Fruit fly (Drosophila melanogaster) whole organism, embryonic: ENCODE results near the gene Surf1.

Source experiments
- ATbp ChIP-seq: fragments of 200-800 bp; sonication (Bioruptor generic); optimal IDR thresholded peaks from 2 replicates; lab custom pipeline; 2017; ENCODE audit warnings: missing biosample characterization, mild to moderate bottlenecking, missing genetic modification characterization, missing genetic modification reagents
- Asciz ChIP-seq: fragments of 200-800 bp; sonication (Bioruptor generic); optimal IDR thresholded peaks from 2 replicates; lab custom pipeline; 2017; ENCODE audit warnings: missing biosample characterization, mild to moderate bottlenecking, missing genetic modification characterization, missing genetic modification reagents
- CG10274 ChIP-seq: fragments of 200-800 bp; sonication (Bioruptor generic); optimal IDR thresholded peaks from 3 replicates; lab custom pipeline; 2017; ENCODE audit warnings: missing biosample characterization, mild to moderate bottlenecking, missing genetic modification characterization
- CG10431 ChIP-seq: fragments of 200-800 bp; sonication (Bioruptor generic); optimal IDR thresholded peaks from 3 replicates; lab custom pipeline; 2018; ENCODE audit warnings: missing biosample characterization, mild to moderate bottlenecking, missing genetic modification characterization
- CG12236 ChIP-seq: fragments of 200-800 bp; sonication (Bioruptor generic); optimal IDR thresholded peaks from 2 replicates; lab custom pipeline; 2016; ENCODE audit warnings: missing biosample characterization, missing genetic modification characterization
- CG14050 ChIP-seq: fragments of 200-800 bp; sonication (Bioruptor generic); IDR thresholded peaks from 3 replicates; pipeline ENCODE4 v1.3.6; 2022; ENCODE audit warnings: missing biosample characterization, missing genetic modification characterization
- CG15269 ChIP-seq: fragments of 200-800 bp; sonication (Bioruptor generic); optimal IDR thresholded peaks from 2 replicates; lab custom pipeline; 2018; ENCODE audit warnings: missing biosample characterization, mild to moderate bottlenecking, missing genetic modification characterization, moderate library complexity
- CG17186 ChIP-seq: fragments of 200-800 bp; sonication (Bioruptor generic); optimal IDR thresholded peaks from 3 replicates; lab custom pipeline; 2017; ENCODE audit warnings: missing biosample characterization, missing genetic modification reagents, missing genetic modification characterization
- CG17328 ChIP-seq: fragments of 200-800 bp; sonication (Bioruptor generic); IDR thresholded peaks from 2 replicates; pipeline ENCODE4 v1.3.6; 2022; ENCODE audit warnings: missing biosample characterization, missing genetic modification characterization
- CG17829 ChIP-seq: fragments of 200-800 bp; optimal IDR thresholded peaks from 2 replicates; lab custom pipeline; 2019; ENCODE audit warnings: missing biosample characterization, mild to moderate bottlenecking, missing genetic modification characterization, moderate library complexity
- CG2678 ChIP-seq: fragments of 200-800 bp; sonication (Bioruptor generic); optimal IDR thresholded peaks from 3 replicates; lab custom pipeline; 2019; ENCODE audit warnings: missing biosample characterization, mild to moderate bottlenecking, missing genetic modification characterization, moderate library complexity
- CG4404 ChIP-seq: fragments of 200-800 bp; sonication (Bioruptor generic); IDR thresholded peaks from 2 replicates; pipeline ENCODE4 v1.3.6; 2022; ENCODE audit warnings: missing biosample characterization, missing genetic modification characterization
- CG4424 ChIP-seq: fragments of 200-800 bp; sonication (Bioruptor generic); optimal IDR thresholded peaks from 3 replicates; lab custom pipeline; 2016; ENCODE audit warnings: missing biosample characterization, missing genetic modification characterization
- CG6813 ChIP-seq: fragments of 200-800 bp; sonication (Bioruptor generic); optimal IDR thresholded peaks from 2 replicates; lab custom pipeline; 2017; ENCODE audit warnings: missing biosample characterization, missing genetic modification characterization, mild to moderate bottlenecking, moderate library complexity, missing genetic modification reagents
- CG8765 ChIP-seq: fragments of 200-800 bp; sonication (Bioruptor generic); IDR thresholded peaks from 2 replicates; pipeline ENCODE4 v1.3.6; 2022; ENCODE audit warnings: missing biosample characterization, missing genetic modification characterization
- CG8924 ChIP-seq: fragments of 200-800 bp; optimal IDR thresholded peaks from 3 replicates; lab custom pipeline; 2019; ENCODE audit warnings: missing biosample characterization, mild to moderate bottlenecking, missing genetic modification characterization, moderate library complexity
- CG9215 ChIP-seq: fragments of 200-800 bp; sonication (Bioruptor generic); IDR thresholded peaks from 2 replicates; pipeline ENCODE4 v1.3.6; 2022; ENCODE audit warnings: missing biosample characterization, missing genetic modification characterization
- CG9727 ChIP-seq: fragments of 200-800 bp; sonication (Bioruptor generic); optimal IDR thresholded peaks from 3 replicates; lab custom pipeline; 2017; ENCODE audit warnings: missing biosample characterization, mild to moderate bottlenecking, missing genetic modification characterization
- CG9817 ChIP-seq: fragments of 200-800 bp; sonication (Bioruptor generic); optimal IDR thresholded peaks from 2 replicates; lab custom pipeline; 2018; ENCODE audit warnings: missing biosample characterization, mild to moderate bottlenecking, missing genetic modification characterization, moderate library complexity
- CG9876 ChIP-seq: fragments of 200-800 bp; sonication (Bioruptor generic); optimal IDR thresholded peaks from 2 replicates; lab custom pipeline; 2016; ENCODE audit warnings: missing biosample characterization, missing genetic modification characterization
- Dfd ChIP-seq, 2 experiments: fragments of >200 bp; optimal IDR thresholded peaks; 2 replicates each; lab custom pipeline; 2017; ENCODE audit warnings: missing biosample characterization in 2 of 2, missing genetic modification characterization in 2 of 2
- Dll ChIP-seq: fragments of 200-800 bp; sonication (Bioruptor generic); IDR thresholded peaks from 4 replicates; pipeline ENCODE4 v1.3.6; 2022; ENCODE audit warnings: missing biosample characterization, missing genetic modification characterization; ENCODE audit not compliant: partially characterized antibody
- Dp ChIP-seq: fragments of 200-800 bp; sonication (Bioruptor generic); optimal IDR thresholded peaks from 2 replicates; lab custom pipeline; 2018; ENCODE audit warnings: missing biosample characterization, mild to moderate bottlenecking, missing genetic modification characterization, moderate library complexity
- HmgZ ChIP-seq: fragments of 200-800 bp; sonication (Bioruptor generic); optimal IDR thresholded peaks from 2 replicates; lab custom pipeline; 2018; ENCODE audit warnings: missing biosample characterization, mild to moderate bottlenecking, missing genetic modification characterization
- MBD-R2 ChIP-seq: fragments of 200-800 bp; sonication (Bioruptor generic); IDR thresholded peaks from 2 replicates; pipeline ENCODE4 v1.3.6; 2022; ENCODE audit warnings: missing biosample characterization, missing genetic modification characterization
- NC2α ChIP-seq: fragments of 200-800 bp; sonication (Bioruptor generic); optimal IDR thresholded peaks from 2 replicates; lab custom pipeline; 2016; ENCODE audit warnings: missing biosample characterization, missing genetic modification characterization
- Poxn ChIP-seq: fragments of 200-800 bp; sonication (Bioruptor generic); IDR thresholded peaks from 2 replicates; pipeline ENCODE4 v1.3.6; 2022; ENCODE audit warnings: missing biosample characterization, missing genetic modification characterization
- Six4 ChIP-seq: fragments of 200-800 bp; sonication (Bioruptor generic); optimal IDR thresholded peaks from 2 replicates; lab custom pipeline; 2016; ENCODE audit warnings: missing biosample characterization, missing genetic modification characterization
- TFAM ChIP-seq: fragments of 200-800 bp; sonication (Bioruptor generic); optimal IDR thresholded peaks from 2 replicates; lab custom pipeline; 2017; ENCODE audit warnings: missing biosample characterization, missing genetic modification characterization, inconsistent platforms
- Vsx1 ChIP-seq: fragments of 200-800 bp; sonication (Bioruptor generic); optimal IDR thresholded peaks from 2 replicates; lab custom pipeline; 2017; ENCODE audit warnings: missing biosample characterization, mild to moderate bottlenecking, missing genetic modification characterization, missing genetic modification reagents
- abd-A ChIP-seq: fragments of 200-800 bp; sonication (Bioruptor generic); optimal IDR thresholded peaks from 3 replicates; lab custom pipeline; 2019; ENCODE audit warnings: missing biosample characterization, mild to moderate bottlenecking, missing genetic modification characterization, moderate library complexity
- al ChIP-seq: fragments of 200-800 bp; sonication (Bioruptor generic); IDR thresholded peaks from 2 replicates; pipeline ENCODE4 v1.3.6; 2022; ENCODE audit warnings: missing biosample characterization, missing genetic modification characterization
- br ChIP-seq: fragments of >200 bp; optimal IDR thresholded peaks from 2 replicates; lab custom pipeline; 2017
- dysf ChIP-seq: fragments of 200-800 bp; sonication (Bioruptor generic); IDR thresholded peaks from 3 replicates; pipeline ENCODE4 v1.3.6; 2022; ENCODE audit warnings: missing biosample characterization, missing genetic modification characterization
- emc ChIP-seq: fragments of 200-800 bp; sonication (Bioruptor generic); optimal IDR thresholded peaks from 2 replicates; lab custom pipeline; 2016; ENCODE audit warnings: missing biosample characterization, missing genetic modification characterization
- fd102C ChIP-seq: fragments of 200-800 bp; sonication (Bioruptor generic); optimal IDR thresholded peaks from 2 replicates; lab custom pipeline; 2018; ENCODE audit warnings: missing biosample characterization, mild to moderate bottlenecking, missing genetic modification characterization, moderate library complexity
- fru ChIP-seq: fragments of >200 bp; optimal IDR thresholded peaks from 2 replicates; lab custom pipeline; 2017
- h ChIP-seq: fragments of >200 bp; optimal IDR thresholded peaks from 2 replicates; lab custom pipeline; 2017
- knrl ChIP-seq: fragments of 200-800 bp; sonication (Bioruptor generic); IDR thresholded peaks from 3 replicates; pipeline ENCODE4 v1.3.6; 2022; ENCODE audit warnings: missing biosample characterization, missing genetic modification characterization; ENCODE audit not compliant: partially characterized antibody
- lab ChIP-seq: fragments of 200-800 bp; sonication (Bioruptor generic); optimal IDR thresholded peaks from 3 replicates; lab custom pipeline; 2017; ENCODE audit warnings: missing biosample characterization, missing genetic modification characterization, mild to moderate bottlenecking, moderate library complexity, missing genetic modification reagents
- lilli ChIP-seq: fragments of 200-800 bp; sonication (Bioruptor generic); optimal IDR thresholded peaks from 3 replicates; lab custom pipeline; 2016; ENCODE audit warnings: missing biosample characterization, missing genetic modification characterization
- mam ChIP-seq: fragments of 200-800 bp; sonication (Bioruptor generic); optimal IDR thresholded peaks from 3 replicates; lab custom pipeline; 2016; ENCODE audit warnings: missing biosample characterization, missing genetic modification characterization
- oc ChIP-seq: fragments of 200-800 bp; sonication (Bioruptor generic); optimal IDR thresholded peaks from 2 replicates; lab custom pipeline; 2018; ENCODE audit warnings: missing biosample characterization, mild to moderate bottlenecking, missing genetic modification characterization, moderate library complexity
- pita ChIP-seq: fragments of 200-800 bp; sonication (Bioruptor generic); optimal IDR thresholded peaks from 2 replicates; lab custom pipeline; 2017; ENCODE audit warnings: missing biosample characterization, mild to moderate bottlenecking, missing genetic modification characterization
- sens-2 ChIP-seq: fragments of 200-800 bp; sonication (Bioruptor generic); IDR thresholded peaks from 2 replicates; pipeline ENCODE4 v1.3.6; 2022; ENCODE audit warnings: missing biosample characterization, missing genetic modification characterization
- shn ChIP-seq: fragments of 200-800 bp; sonication (Bioruptor generic); optimal IDR thresholded peaks from 3 replicates; lab custom pipeline; 2016; ENCODE audit warnings: missing biosample characterization, missing genetic modification characterization
- tap ChIP-seq: fragments of 200-800 bp; optimal IDR thresholded peaks from 3 replicates; lab custom pipeline; 2019; ENCODE audit warnings: missing biosample characterization, mild to moderate bottlenecking, missing genetic modification characterization, moderate library complexity
- tna ChIP-seq: fragments of 200-800 bp; sonication (Bioruptor generic); IDR thresholded peaks from 2 replicates; pipeline ENCODE4 v1.3.6; 2022; ENCODE audit warnings: missing biosample characterization, missing genetic modification characterization; ENCODE audit not compliant: partially characterized antibody
- trh ChIP-seq: fragments of 200-800 bp; sonication (Bioruptor generic); optimal IDR thresholded peaks from 2 replicates; lab custom pipeline; 2016; ENCODE audit warnings: missing biosample characterization, missing genetic modification characterization
- tup ChIP-seq: fragments of 200-800 bp; sonication (Bioruptor generic); optimal IDR thresholded peaks from 2 replicates; lab custom pipeline; 2016; ENCODE audit warnings: missing biosample characterization, mild to moderate bottlenecking, missing genetic modification characterization, moderate library complexity
- zfh1 ChIP-seq: fragments of 200-800 bp; sonication (Bioruptor generic); IDR thresholded peaks from 3 replicates; pipeline ENCODE4 v1.3.6; 2022; ENCODE audit warnings: missing biosample characterization, missing genetic modification characterization

The Surf1 gene

dm6 chr3L:6988942-6989569 is 30.9 kb downstream of the Surf1 start (continued):
- TF ChIP-seq HmgZ (tag; lab: Kevin White, UChicago) (peak; percentile 49), CG14050 (peak; percentile 54; the same call in 2 of the 3 replicates), CG8765 (peak; percentile 32), CG9727 (GFP tag; lab: Kevin White, UChicago) (peak; percentile 96), dysf (GFP tag; lab: Robert Waterston, UW) (peak; percentile 94), al (GFP tag; lab: Robert Waterston, UW) (peak; percentile 86), emc (GFP tag; lab: Kevin White, UChicago) (peak; percentile 79), CG4424 (GFP tag; lab: Kevin White, UChicago) (peak; percentile 97), Poxn (GFP tag; lab: Robert Waterston, UW) (peak; percentile 63), Six4 (peak; percentile 83), lab (GFP tag; lab: Kevin White, UChicago) (peak; percentile 91), tna (no peak), Dfd (GFP tag; optimal IDR thresholded peaks at IDR 0.05; lab: Kevin White, UChicago) (peak in 1 of 2 experiments; percentile 35), MBD-R2 (peak; percentile 53; the same call in 1 of the 2 replicates), CG17829 (tag; lab: Kevin White, UChicago) (peak; percentile 96), NC2α (GFP tag; lab: Kevin White, UChicago) (no peak), pita (GFP tag; lab: Kevin White, UChicago) (no peak), CG12236 (GFP tag; lab: Kevin White, UChicago) (no peak), CG4404 (GFP tag; lab: Robert Waterston, UW) (peak; percentile 85), CG9817 (peak; percentile 81), Asciz (GFP tag; lab: Kevin White, UChicago) (peak; percentile 95), TFAM (GFP tag; lab: Kevin White, UChicago) (peak; percentile 57), sens-2 (GFP tag; lab: Robert Waterston, UW) (no peak), fru (lab: Kevin White, UChicago) (no peak), trh (GFP tag; lab: Kevin White, UChicago) (peak; percentile 80), tup (GFP tag; lab: Kevin White, UChicago) (peak; percentile 2), zfh1 (GFP tag; lab: Robert Waterston, UW) (peak; percentile 78; the same call in 2 of the 3 replicates), lilli (peak; percentile 71), mam (GFP tag; lab: Kevin White, UChicago) (peak; percentile 77), oc (tag; lab: Kevin White, UChicago) (peak; percentile 70), tap (peak; percentile 90), CG10431 (GFP tag; lab: Kevin White, UChicago) (peak; percentile 65), CG9215 (GFP tag; lab: Robert Waterston, UW) (peak; percentile 91), knrl (GFP tag; lab: Robert Waterston, UW) (no peak), Vsx1 (GFP tag; lab: Kevin White, UChicago) (peak; percentile 78), CG9876 (peak; percentile 36), CG10274 (peak; percentile 82), CG8924 (tag; lab: Kevin White, UChicago) (peak; percentile 95), CG2678 (tag; lab: Kevin White, UChicago) (peak; percentile 98), CG17186 (GFP tag; lab: Kevin White, UChicago) (peak; percentile 33), shn (peak; percentile 15), CG15269 (peak; percentile 90), CG17328 (GFP tag; lab: Robert Waterston, UW) (peak; percentile 60; the same call in 1 of the 2 replicates), h (lab: Kevin White, UChicago) (no peak), fd102C (GFP tag; lab: Kevin White, UChicago) (no peak), br (lab: Kevin White, UChicago) (no peak), CG6813 (GFP tag; lab: Kevin White, UChicago) (peak; percentile 88), Dp (GFP tag; lab: Kevin White, UChicago) (no peak), ATbp (peak; percentile 82), Dll (GFP tag; lab: Robert Waterston, UW) (no peak), abd-A (tag; lab: Kevin White, UChicago) (peak; percentile 20)
